Fruit fly (Drosophila melanogaster) whole organism, embryonic: ENCODE measurements around the gene CG42798.

ENCODE experiments used
- Atf6 ChIP-seq: fragments of 200-800 bp; sonication (Bioruptor generic); IDR thresholded peaks from 2 replicates; pipeline ENCODE4 v1.3.6; 2022; ENCODE audit warnings: missing biosample characterization, missing genetic modification characterization
- CG10366 ChIP-seq: fragments of 200-800 bp; sonication (Bioruptor generic); IDR thresholded peaks from 2 replicates; pipeline ENCODE4 v1.3.6; 2022; ENCODE audit warnings: missing biosample characterization, missing genetic modification characterization
- CG10431 ChIP-seq: fragments of 200-800 bp; sonication (Bioruptor generic); optimal IDR thresholded peaks from 3 replicates; lab custom pipeline; 2018; ENCODE audit warnings: missing biosample characterization, mild to moderate bottlenecking, missing genetic modification characterization
- CG11085 ChIP-seq: fragments of 200-800 bp; sonication (Bioruptor generic); IDR thresholded peaks from 2 replicates; pipeline ENCODE4 v1.3.6; 2022; ENCODE audit warnings: missing biosample characterization, missing genetic modification characterization
- CG11456 ChIP-seq: fragments of 200-800 bp; sonication (Bioruptor generic); IDR thresholded peaks from 3 replicates; pipeline ENCODE4 v1.3.6; 2022; ENCODE audit warnings: missing biosample characterization, missing genetic modification characterization
- CG12299 ChIP-seq: fragments of 200-800 bp; sonication (Bioruptor generic); optimal IDR thresholded peaks from 2 replicates; lab custom pipeline; 2018; ENCODE audit warnings: missing biosample characterization, mild to moderate bottlenecking, missing genetic modification characterization
- CG13424 ChIP-seq: fragments of 200-800 bp; sonication (Bioruptor generic); optimal IDR thresholded peaks from 2 replicates; lab custom pipeline; 2019; ENCODE audit warnings: missing biosample characterization, mild to moderate bottlenecking, missing genetic modification characterization, moderate library complexity
- CG14965 ChIP-seq: fragments of 200-800 bp; sonication (Bioruptor generic); optimal IDR thresholded peaks from 2 replicates; lab custom pipeline; 2016; ENCODE audit warnings: missing biosample characterization, missing genetic modification characterization, borderline replicate concordance
- CG15479 ChIP-seq: fragments of 200-800 bp; sonication (Bioruptor generic); optimal IDR thresholded peaks from 3 replicates; lab custom pipeline; 2019; ENCODE audit warnings: missing biosample characterization, mild to moderate bottlenecking, missing genetic modification characterization, moderate library complexity
- CG17802 ChIP-seq: fragments of 200-800 bp; sonication (Bioruptor generic); optimal IDR thresholded peaks from 2 replicates; lab custom pipeline; 2018; ENCODE audit warnings: missing biosample characterization, mild to moderate bottlenecking, missing genetic modification characterization, moderate library complexity
- CG1832 ChIP-seq: fragments of 200-800 bp; sonication (Bioruptor generic); optimal IDR thresholded peaks from 2 replicates; lab custom pipeline; 2017; ENCODE audit warnings: missing biosample characterization, mild to moderate bottlenecking, missing genetic modification characterization, inconsistent platforms
- CG2889 ChIP-seq: fragments of 200-800 bp; sonication (Bioruptor generic); IDR thresholded peaks from 3 replicates; pipeline ENCODE4 v1.3.6; 2022; ENCODE audit warnings: missing biosample characterization, missing genetic modification characterization
- CG30020 ChIP-seq: fragments of 200-800 bp; optimal IDR thresholded peaks from 2 replicates; lab custom pipeline; 2019; ENCODE audit warnings: missing biosample characterization, mild to moderate bottlenecking, missing genetic modification characterization, moderate library complexity
- CG3065 ChIP-seq: fragments of 200-800 bp; sonication (Bioruptor generic); optimal IDR thresholded peaks from 2 replicates; lab custom pipeline; 2016; ENCODE audit warnings: missing biosample characterization, missing genetic modification characterization
- CG34224 ChIP-seq: fragments of 200-800 bp; sonication (Bioruptor generic); IDR thresholded peaks from 3 replicates; pipeline ENCODE4 v1.3.6; 2022; ENCODE audit warnings: missing biosample characterization, missing genetic modification characterization; ENCODE audit not compliant: partially characterized antibody
- CG42726 ChIP-seq: fragments of 200-800 bp; sonication (Bioruptor generic); IDR thresholded peaks from 2 replicates; pipeline ENCODE4 v1.3.6; 2022; ENCODE audit warnings: missing biosample characterization, missing genetic modification characterization; ENCODE audit not compliant: partially characterized antibody
- CG4328 ChIP-seq: fragments of 200-800 bp; sonication (Bioruptor generic); optimal IDR thresholded peaks from 3 replicates; lab custom pipeline; 2017; ENCODE audit warnings: missing biosample characterization, missing genetic modification reagents, missing genetic modification characterization
- CG4854 ChIP-seq: fragments of 200-800 bp; sonication (Bioruptor generic); optimal IDR thresholded peaks from 2 replicates; lab custom pipeline; 2016; ENCODE audit warnings: missing biosample characterization, missing genetic modification characterization, inconsistent platforms
- CG7786 ChIP-seq: fragments of 200-800 bp; sonication (Bioruptor generic); optimal IDR thresholded peaks from 2 replicates; lab custom pipeline; 2016; ENCODE audit warnings: missing biosample characterization, missing genetic modification characterization
- CG8478 ChIP-seq: fragments of >200 bp; optimal IDR thresholded peaks from 2 replicates; lab custom pipeline; 2018
- CG8765 ChIP-seq: fragments of 200-800 bp; sonication (Bioruptor generic); IDR thresholded peaks from 2 replicates; pipeline ENCODE4 v1.3.6; 2022; ENCODE audit warnings: missing biosample characterization, missing genetic modification characterization
- CG9437 ChIP-seq: fragments of 200-800 bp; sonication (Bioruptor generic); optimal IDR thresholded peaks from 2 replicates; lab custom pipeline; 2018; ENCODE audit warnings: missing biosample characterization, mild to moderate bottlenecking, missing genetic modification characterization
- CoRest ChIP-seq: fragments of 200-800 bp; sonication (Bioruptor generic); optimal IDR thresholded peaks from 3 replicates; lab custom pipeline; 2018; ENCODE audit warnings: missing biosample characterization, mild to moderate bottlenecking, missing genetic modification characterization, moderate library complexity
- Dll ChIP-seq: fragments of 200-800 bp; sonication (Bioruptor generic); IDR thresholded peaks from 4 replicates; pipeline ENCODE4 v1.3.6; 2022; ENCODE audit warnings: missing biosample characterization, missing genetic modification characterization; ENCODE audit not compliant: partially characterized antibody
- Gug ChIP-seq: fragments of 200-800 bp; sonication (Bioruptor generic); IDR thresholded peaks from 4 replicates; pipeline ENCODE4 v1.3.6; 2022; ENCODE audit warnings: missing biosample characterization, missing genetic modification characterization
- HLH54F ChIP-seq: fragments of 200-800 bp; sonication (Bioruptor generic); optimal IDR thresholded peaks from 3 replicates; lab custom pipeline; 2016; ENCODE audit warnings: missing biosample characterization, missing genetic modification characterization
- HmgZ ChIP-seq: fragments of 200-800 bp; sonication (Bioruptor generic); optimal IDR thresholded peaks from 2 replicates; lab custom pipeline; 2018; ENCODE audit warnings: missing biosample characterization, mild to moderate bottlenecking, missing genetic modification characterization
- Med ChIP-seq: fragments of 200-800 bp; sonication (Bioruptor generic); peaks from one replicate; lab custom pipeline; 2016; ENCODE audit warnings: missing biosample characterization, missing genetic modification characterization, mild to moderate bottlenecking, inconsistent platforms, moderate library complexity
- Side ChIP-seq: fragments of 200-800 bp; sonication (Bioruptor generic); optimal IDR thresholded peaks from 2 replicates; lab custom pipeline; 2016; ENCODE audit warnings: missing biosample characterization, missing genetic modification characterization
- abd-A ChIP-seq: fragments of 200-800 bp; sonication (Bioruptor generic); optimal IDR thresholded peaks from 3 replicates; lab custom pipeline; 2019; ENCODE audit warnings: missing biosample characterization, mild to moderate bottlenecking, missing genetic modification characterization, moderate library complexity
- bigmax ChIP-seq: fragments of 200-800 bp; sonication (Bioruptor generic); optimal IDR thresholded peaks from 2 replicates; lab custom pipeline; 2018; ENCODE audit warnings: missing biosample characterization, mild to moderate bottlenecking, missing genetic modification characterization
- crol ChIP-seq: fragments of 200-800 bp; sonication (Bioruptor generic); IDR thresholded peaks from 2 replicates; pipeline ENCODE4 v1.3.6; 2022; ENCODE audit warnings: missing biosample characterization, missing genetic modification characterization
- dmrt11E ChIP-seq: fragments of 200-800 bp; sonication (Bioruptor generic); optimal IDR thresholded peaks from 3 replicates; lab custom pipeline; 2018; ENCODE audit warnings: missing biosample characterization, mild to moderate bottlenecking, missing genetic modification characterization, moderate library complexity
- en ChIP-seq: fragments of 200-800 bp; sonication (Bioruptor generic); optimal IDR thresholded peaks from 2 replicates; lab custom pipeline; 2016; ENCODE audit warnings: missing biosample characterization, missing genetic modification characterization
- gsb ChIP-seq: fragments of 200-800 bp; sonication (Bioruptor generic); IDR thresholded peaks from 2 replicates; pipeline ENCODE4 v1.3.6; 2022; ENCODE audit warnings: missing biosample characterization, missing genetic modification characterization
- kay ChIP-seq: fragments of 200-800 bp; sonication (Bioruptor generic); optimal IDR thresholded peaks from 2 replicates; lab custom pipeline; 2016; ENCODE audit warnings: missing biosample characterization, missing genetic modification characterization
- ken ChIP-seq: fragments of 200-800 bp; sonication (Bioruptor generic); IDR thresholded peaks from 3 replicates; pipeline ENCODE4 v1.3.6; 2022; ENCODE audit warnings: missing biosample characterization, missing genetic modification characterization
- kni ChIP-seq: fragments of 200-800 bp; sonication (Bioruptor generic); optimal IDR thresholded peaks from 3 replicates; lab custom pipeline; 2017; ENCODE audit warnings: mild to moderate bottlenecking, missing biosample characterization, missing genetic modification reagents, missing genetic modification characterization
- mam ChIP-seq: fragments of 200-800 bp; sonication (Bioruptor generic); optimal IDR thresholded peaks from 3 replicates; lab custom pipeline; 2016; ENCODE audit warnings: missing biosample characterization, missing genetic modification characterization
- org-1 ChIP-seq: fragments of 200-800 bp; sonication (Bioruptor generic); optimal IDR thresholded peaks from 2 replicates; lab custom pipeline; 2017; ENCODE audit warnings: missing biosample characterization, missing genetic modification characterization
- sc ChIP-seq, 3 experiments: fragments of >200 bp in 2 of 3; fragments of 200-800 bp in 1 of 3; sonication (Bioruptor generic) in 1 of 3; optimal IDR thresholded peaks; 2 replicates in 2 of 3; 3 replicates in 1 of 3; lab custom pipeline; 2017; ENCODE audit warnings: mild to moderate bottlenecking in 1 of 3, missing biosample characterization in 1 of 3, missing genetic modification characterization in 1 of 3, missing genetic modification reagents in 1 of 3
- scrt ChIP-seq: fragments of 200-800 bp; sonication (Bioruptor generic); optimal IDR thresholded peaks from 2 replicates; lab custom pipeline; 2018; ENCODE audit warnings: missing biosample characterization, mild to moderate bottlenecking, missing genetic modification characterization, moderate library complexity
- shn ChIP-seq: fragments of 200-800 bp; sonication (Bioruptor generic); optimal IDR thresholded peaks from 3 replicates; lab custom pipeline; 2016; ENCODE audit warnings: missing biosample characterization, missing genetic modification characterization
- sima ChIP-seq: fragments of 200-800 bp; sonication (Bioruptor generic); optimal IDR thresholded peaks from 2 replicates; lab custom pipeline; 2016; ENCODE audit warnings: missing biosample characterization, missing genetic modification characterization
- so ChIP-seq: fragments of 200-800 bp; sonication (Bioruptor generic); IDR thresholded peaks from 3 replicates; pipeline ENCODE4 v1.3.6; 2022; ENCODE audit warnings: missing biosample characterization, missing genetic modification characterization
- sob ChIP-seq: fragments of 200-800 bp; sonication (Bioruptor generic); IDR thresholded peaks from 2 replicates; pipeline ENCODE4 v1.3.6; 2022; ENCODE audit warnings: missing biosample characterization, missing genetic modification characterization
- stwl ChIP-seq: fragments of 200-800 bp; sonication (Bioruptor generic); optimal IDR thresholded peaks from 3 replicates; lab custom pipeline; 2018; ENCODE audit warnings: missing biosample characterization, mild to moderate bottlenecking, missing genetic modification characterization, moderate library complexity
- tgo ChIP-seq: fragments of 200-800 bp; sonication (Bioruptor generic); IDR thresholded peaks from 3 replicates; pipeline ENCODE4 v1.3.6; 2022; ENCODE audit warnings: missing biosample characterization, missing genetic modification characterization
- toy ChIP-seq: fragments of 200-800 bp; sonication (Bioruptor generic); IDR thresholded peaks from 2 replicates; pipeline ENCODE4 v1.3.6; 2022; ENCODE audit warnings: missing biosample characterization, missing genetic modification characterization

CG42798 gene

dm6 chr3R:17385329-17386019 is 21.0 kb upstream of the CG42798 start (continued):
- peak; percentile 38 for TF ChIP-seq bigmax (GFP tag; lab: Kevin White, UChicago)
- TF ChIP-seq CG3065 (GFP tag; lab: Kevin White, UChicago) = no peak
- TF ChIP-seq HLH54F (GFP tag; lab: Kevin White, UChicago) = peak; percentile 60
- 0 out of 2 replicates have a peak, but pooled peaks have one; percentile 9 for TF ChIP-seq CG8765 (GFP tag; lab: Robert Waterston, UW)
- TF ChIP-seq abd-A = peak; percentile 28
- TF ChIP-seq kay = peak; percentile 28
- peak; percentile 45 for TF ChIP-seq CG7786 (GFP tag; lab: Kevin White, UChicago)
- TF ChIP-seq sc (optimal IDR thresholded peaks at IDR 0.05; lab: Kevin White, UChicago) = no peak
- no peak for TF ChIP-seq sc (GFP tag; optimal IDR thresholded peaks at IDR 0.05; lab: Kevin White, UChicago)
- no peak for TF ChIP-seq en (GFP tag; lab: Kevin White, UChicago)
- TF ChIP-seq mam = peak; percentile 84
- peak; percentile 34 for TF ChIP-seq scrt (GFP tag; lab: Kevin White, UChicago)
- TF ChIP-seq Atf6 (GFP tag; lab: Robert Waterston, UW) = peak; percentile 80
- TF ChIP-seq CG14965 (GFP tag; lab: Kevin White, UChicago) = no peak
- peak; percentile 74 for TF ChIP-seq ken (GFP tag; lab: Robert Waterston, UW)
- peak; percentile 69 for TF ChIP-seq CoRest
- TF ChIP-seq stwl (tag; lab: Kevin White, UChicago) = peak; percentile 97
- peak; percentile 77; the same call in 2 of the 3 replicates for TF ChIP-seq CG11456 (GFP tag; lab: Robert Waterston, UW)
- TF ChIP-seq sob (GFP tag; lab: Robert Waterston, UW) = peak; percentile 84
- peak; percentile 71; the same call in 2 of the 3 replicates for TF ChIP-seq tgo (GFP tag; lab: Robert Waterston, UW)
- TF ChIP-seq CG8478 (lab: Kevin White, UChicago) = no peak
- TF ChIP-seq CG10366 (GFP tag; lab: Robert Waterston, UW) = peak; percentile 46; the same call in 1 of the 2 replicates
- peak; percentile 1 for TF ChIP-seq CG12299
- peak; percentile 19 for TF ChIP-seq CG4854 (GFP tag; lab: Kevin White, UChicago)
- peak; percentile 38 for TF ChIP-seq org-1 (GFP tag; lab: Kevin White, UChicago)
- TF ChIP-seq kni (GFP tag; lab: Kevin White, UChicago) = no peak
- TF ChIP-seq toy = no peak
- TF ChIP-seq dmrt11E = peak; percentile 16
- no peak for TF ChIP-seq CG42726 (GFP tag; lab: Robert Waterston, UW)
- no peak for TF ChIP-seq CG4328
- no peak for TF ChIP-seq CG2889 (GFP tag; lab: Robert Waterston, UW)
- TF ChIP-seq gsb (GFP tag; lab: Robert Waterston, UW) = peak; percentile 46; the same call in 1 of the 2 replicates
- TF ChIP-seq CG17802 (tag; lab: Kevin White, UChicago) = peak; percentile 9
- TF ChIP-seq CG10431 (GFP tag; lab: Kevin White, UChicago) = peak; percentile 4
- no peak for TF ChIP-seq sima (GFP tag; lab: Kevin White, UChicago)
- TF ChIP-seq Med (GFP tag; lab: Kevin White, UChicago) = peak; percentile 96
- peak; percentile 40; the same call in 1 of the 3 replicates for TF ChIP-seq CG34224 (GFP tag; lab: Robert Waterston, UW)
- TF ChIP-seq Gug = no peak; the same call in 3 of the 4 replicates
- peak; percentile 22 for TF ChIP-seq shn (GFP tag; lab: Kevin White, UChicago)
- TF ChIP-seq Dll = 0 out of 4 replicates have a peak, but pooled peaks have one; percentile 37
- peak; percentile 65 for TF ChIP-seq HmgZ (tag; lab: Kevin White, UChicago)
- TF ChIP-seq CG9437 (GFP tag; lab: Kevin White, UChicago) = peak; percentile 55
- TF ChIP-seq crol (GFP tag; lab: Robert Waterston, UW) = no peak
- peak; percentile 65 for TF ChIP-seq Side (GFP tag; lab: Kevin White, UChicago)
- TF ChIP-seq CG13424 (tag; lab: Kevin White, UChicago) = peak; percentile 61
- TF ChIP-seq CG15479 (GFP tag; lab: Kevin White, UChicago) = no peak
- no peak for TF ChIP-seq so
- peak; percentile 31 for TF ChIP-seq CG30020 (tag; lab: Kevin White, UChicago)
- TF ChIP-seq CG11085 (GFP tag; lab: Robert Waterston, UW) = no peak
- no peak for TF ChIP-seq CG1832 (GFP tag; lab: Kevin White, UChicago)
